Fruit fly (Drosophila melanogaster): Measurements from ENCODE around the gene msd5.

DNA sequence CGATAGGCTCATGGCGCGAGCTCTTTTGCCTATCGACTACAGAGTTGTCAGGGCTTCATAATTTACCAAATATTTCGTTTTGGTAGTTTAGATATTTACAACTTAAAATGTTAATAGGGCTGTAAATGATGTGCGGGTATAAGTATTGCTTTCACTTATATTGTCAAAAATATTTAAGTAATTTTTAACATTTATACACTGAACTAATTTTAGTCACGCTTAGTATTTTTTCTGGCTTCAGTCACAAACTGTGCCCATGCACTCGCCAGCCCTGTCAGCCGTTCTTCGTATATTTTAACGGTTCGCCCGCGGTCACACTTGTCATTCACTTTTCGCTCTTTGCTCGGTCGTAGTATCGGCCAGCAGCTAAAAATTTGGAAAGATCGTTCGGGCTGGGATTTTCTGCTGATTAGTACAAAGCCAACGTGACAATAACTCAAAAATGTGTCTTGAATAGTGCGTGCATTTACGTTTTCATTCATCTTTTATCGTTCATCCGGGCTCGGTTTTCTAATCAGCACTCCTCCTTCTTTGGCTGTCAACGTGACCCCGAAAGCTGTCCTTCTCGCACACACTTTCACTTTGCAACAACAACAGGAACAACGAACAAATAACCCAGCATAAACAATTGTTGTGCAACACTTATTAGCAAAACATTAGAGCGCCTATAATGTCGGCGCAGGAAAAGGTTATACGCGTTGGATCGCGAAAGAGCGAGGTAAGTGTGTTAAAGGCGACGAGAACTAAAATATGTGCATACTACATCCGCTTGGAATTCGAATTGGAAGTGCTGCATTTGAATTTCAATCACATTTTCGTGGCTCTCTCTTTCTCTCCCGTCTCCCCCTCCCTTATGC, 1.9 kb upstream of the msd5 start, which contains the start of the genes Hmbs and CG2211:
- TF ChIP-seq D1 (tag; optimal IDR thresholded peaks at IDR 0.05): no peak
- peak; percentile 38; the same call in 1 of the 2 replicates for TF ChIP-seq CG10348 (GFP tag; IDR thresholded peaks at IDR 0.05)
- no peak for TF ChIP-seq CG14655 (GFP tag; optimal IDR thresholded peaks at IDR 0.05)
- peak; percentile 77 for TF ChIP-seq fd96Ca (GFP tag; IDR thresholded peaks at IDR 0.05)
- no peak for TF ChIP-seq CG8301 (tag; optimal IDR thresholded peaks at IDR 0.05)
- TF ChIP-seq CG34367 (tag; optimal IDR thresholded peaks at IDR 0.05): peak; percentile 40
- TF ChIP-seq CG17806 (tag; optimal IDR thresholded peaks at IDR 0.05): peak; percentile 77
- no peak for TF ChIP-seq Pif1B (GFP tag; optimal IDR thresholded peaks at IDR 0.05)
- TF ChIP-seq CG4496 (GFP tag; IDR thresholded peaks at IDR 0.05): peak; percentile 85
- TF ChIP-seq gl (tag; optimal IDR thresholded peaks at IDR 0.05): peak; percentile 24
- peak; percentile 73 for TF ChIP-seq Snoo (tag; optimal IDR thresholded peaks at IDR 0.05)
- peak; percentile 53 for TF ChIP-seq EcR (GFP tag; optimal IDR thresholded peaks at IDR 0.05)
- TF ChIP-seq CG13204 (GFP tag; optimal IDR thresholded peaks at IDR 0.05): no peak
- TF ChIP-seq CG8159 (tag; optimal IDR thresholded peaks at IDR 0.05): no peak
